Fruit fly (Drosophila melanogaster): ENCODE measurements around the gene MBD-like.

The MBD-like gene

dm6 chr3R:9577382-9578137 is 18.0 kb downstream of the MBD-like start, which contains the start of the genes Kap-alpha3 and Son (continued):
- TF ChIP-seq Eip75B (GFP tag; optimal IDR thresholded peaks at IDR 0.05), result peak; percentile 90
- TF ChIP-seq OdsH (GFP tag; optimal IDR thresholded peaks at IDR 0.05), result peak; percentile 87
- peak; percentile 75 for TF ChIP-seq CG8319 (GFP tag; optimal IDR thresholded peaks at IDR 0.05)
- peak; percentile 70 for TF ChIP-seq CG11762 (GFP tag; optimal IDR thresholded peaks at IDR 0.05; ENCODE audit: insufficient read depth)
- TF ChIP-seq CG16779 (tag; optimal IDR thresholded peaks at IDR 0.05), result peak; percentile 78
- TF ChIP-seq ss (GFP tag; optimal IDR thresholded peaks at IDR 0.05), result peak; percentile 67 to 91
- TF ChIP-seq pdm3 (GFP tag; optimal IDR thresholded peaks at IDR 0.05), result peak; percentile 88
- peak; percentile 53 for TF ChIP-seq CG4318 (GFP tag; optimal IDR thresholded peaks at IDR 0.05)
- peak; percentile 78 for TF ChIP-seq CG3032 (tag; optimal IDR thresholded peaks at IDR 0.05)
- peak; percentile 85 for TF ChIP-seq acj6 (GFP tag; optimal IDR thresholded peaks at IDR 0.05)
- peak; percentile 65 for TF ChIP-seq dsx (GFP tag; optimal IDR thresholded peaks at IDR 0.05; ENCODE audit: poor library complexity, severe bottlenecking)
- no peak for TF ChIP-seq svp (GFP tag)
- TF ChIP-seq CG31627 (GFP tag; optimal IDR thresholded peaks at IDR 0.05), result peak; percentile 93
- TF ChIP-seq CG6792 (GFP tag; optimal IDR thresholded peaks at IDR 0.05), result peak; percentile 79
- TF ChIP-seq CG32006 (GFP tag; optimal IDR thresholded peaks at IDR 0.05), result peak; percentile 79
- TF ChIP-seq Met (GFP tag; optimal IDR thresholded peaks at IDR 0.05), result peak; percentile 89
- peak; percentile 9 for TF ChIP-seq Hr38 (GFP tag; optimal IDR thresholded peaks at IDR 0.05)
- TF ChIP-seq spab (GFP tag; optimal IDR thresholded peaks at IDR 0.05), result peak; percentile 61
- peak; percentile 91 for TF ChIP-seq Hr39 (GFP tag; optimal IDR thresholded peaks at IDR 0.05)
- peak; percentile 88 for TF ChIP-seq Sox14 (GFP tag; optimal IDR thresholded peaks at IDR 0.05)
- TF ChIP-seq Sox102F (GFP tag; optimal IDR thresholded peaks at IDR 0.05), result peak; percentile 85
- peak; percentile 84 for TF ChIP-seq Smox (GFP tag; optimal IDR thresholded peaks at IDR 0.05)
- TF ChIP-seq CG15336 (GFP tag; IDR thresholded peaks at IDR 0.05), result 0 out of 2 replicates have a peak, but pooled peaks have one; percentile 21
- TF ChIP-seq CG6854 (GFP tag; optimal IDR thresholded peaks at IDR 0.05), result peak; percentile 92
- peak; percentile 94 for TF ChIP-seq esn (GFP tag; optimal IDR thresholded peaks at IDR 0.05)
- peak; percentile 91 for TF ChIP-seq cyc (GFP tag; optimal IDR thresholded peaks at IDR 0.05)
- TF ChIP-seq topi (GFP tag; optimal IDR thresholded peaks at IDR 0.05), result peak; percentile 88

dm6 chr3R:9581089-9581520 is 21.5 kb downstream of the MBD-like start, which contains the start of gene CG8301:
TSS of gene CG8301 (plus strand) at chr3R:9581306.
- TF ChIP-seq Sox102F (GFP tag; optimal IDR thresholded peaks at IDR 0.05) (no peak), CG16779 (tag; optimal IDR thresholded peaks at IDR 0.05) (peak; percentile 27), esn (GFP tag; optimal IDR thresholded peaks at IDR 0.05) (peak; percentile 51), Eip75B (GFP tag; optimal IDR thresholded peaks at IDR 0.05) (peak; percentile 28), CG6808 (GFP tag; optimal IDR thresholded peaks at IDR 0.05) (no peak), dsx (GFP tag; optimal IDR thresholded peaks at IDR 0.05; ENCODE audit: poor library complexity, severe bottlenecking) (no peak), acj6 (GFP tag; optimal IDR thresholded peaks at IDR 0.05) (peak; percentile 33), fkh (GFP tag; optimal IDR thresholded peaks at IDR 0.05) (no peak), CG3919 (GFP tag; optimal IDR thresholded peaks at IDR 0.05) (peak; percentile 8), CG15336 (GFP tag; IDR thresholded peaks at IDR 0.05) (peak; percentile 63), Met (GFP tag; optimal IDR thresholded peaks at IDR 0.05) (no peak), CG11294 (GFP tag; IDR thresholded peaks at IDR 0.05) (no peak), CG11902 (GFP tag; optimal IDR thresholded peaks at IDR 0.05) (no peak), lz (GFP tag; optimal IDR thresholded peaks at IDR 0.05) (peak; percentile 34), CG8319 (GFP tag; optimal IDR thresholded peaks at IDR 0.05) (no peak), CG9139 (GFP tag; optimal IDR thresholded peaks at IDR 0.05) (no peak), CG6792 (GFP tag; optimal IDR thresholded peaks at IDR 0.05) (peak; percentile 30), CG10669 (GFP tag; optimal IDR thresholded peaks at IDR 0.05) (no peak), CG6854 (GFP tag; optimal IDR thresholded peaks at IDR 0.05) (no peak), vri (GFP tag; optimal IDR thresholded peaks at IDR 0.05) (no peak), CG3032 (tag; optimal IDR thresholded peaks at IDR 0.05) (no peak), Sox14 (GFP tag; optimal IDR thresholded peaks at IDR 0.05) (peak; percentile 11), Eip93F (GFP tag; optimal IDR thresholded peaks at IDR 0.05) (no peak), spab (GFP tag; optimal IDR thresholded peaks at IDR 0.05) (no peak), Hr39 (GFP tag; optimal IDR thresholded peaks at IDR 0.05) (no peak), eg (GFP tag; IDR thresholded peaks at IDR 0.05) (peak; percentile 58), Ets96B (tag; optimal IDR thresholded peaks at IDR 0.05) (peak; percentile 21), CG6276 (GFP tag; optimal IDR thresholded peaks at IDR 0.05) (no peak), Hr38 (GFP tag; optimal IDR thresholded peaks at IDR 0.05) (no peak), salr (GFP tag; optimal IDR thresholded peaks at IDR 0.05) (no peak), dac (GFP tag; optimal IDR thresholded peaks at IDR 0.05) (no peak), fd85E (GFP tag; optimal IDR thresholded peaks at IDR 0.05) (no peak), Lpt (GFP tag; optimal IDR thresholded peaks at IDR 0.05) (peak; percentile 21), CG4318 (GFP tag; optimal IDR thresholded peaks at IDR 0.05) (no peak), CG32006 (GFP tag; optimal IDR thresholded peaks at IDR 0.05) (peak; percentile 51), CG6163 (GFP tag; IDR thresholded peaks at IDR 0.05) (no peak), svp (GFP tag) (no peak)
